Fruit fly (Drosophila melanogaster): Measurements from ENCODE around the gene vret.

DNA sequence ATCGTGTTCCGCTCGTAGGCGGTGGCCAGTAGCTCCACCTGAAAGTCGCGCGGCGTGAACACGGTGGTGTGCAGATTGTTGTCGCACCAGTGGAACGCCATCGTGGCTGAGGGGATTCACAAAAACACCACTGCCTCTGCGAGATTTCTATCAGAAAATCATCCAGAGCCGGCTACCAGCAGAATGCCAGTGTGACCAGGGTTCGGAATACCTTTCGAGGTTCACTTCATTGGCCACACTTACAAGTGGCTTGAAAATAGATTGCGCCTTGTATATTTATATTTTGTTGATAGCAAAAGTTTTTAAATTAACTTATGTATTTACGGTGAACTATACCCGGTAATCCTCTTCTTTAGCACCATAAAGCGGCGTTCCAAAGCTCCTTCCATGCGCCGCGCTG, 4.5 kb downstream of the vret start, which contains the start of the genes Dcr-1 and CG6985:
- TF ChIP-seq Sin3A (optimal IDR thresholded peaks at IDR 0.05): no peak
- TF ChIP-seq Myc (optimal IDR thresholded peaks at IDR 0.05): no peak
- TF ChIP-seq insv (optimal IDR thresholded peaks at IDR 0.05): no peak

Data from Kc167 (cell line).